Worm (Caenorhabditis elegans): ENCODE data around the gene F10A3.12.

DNA sequence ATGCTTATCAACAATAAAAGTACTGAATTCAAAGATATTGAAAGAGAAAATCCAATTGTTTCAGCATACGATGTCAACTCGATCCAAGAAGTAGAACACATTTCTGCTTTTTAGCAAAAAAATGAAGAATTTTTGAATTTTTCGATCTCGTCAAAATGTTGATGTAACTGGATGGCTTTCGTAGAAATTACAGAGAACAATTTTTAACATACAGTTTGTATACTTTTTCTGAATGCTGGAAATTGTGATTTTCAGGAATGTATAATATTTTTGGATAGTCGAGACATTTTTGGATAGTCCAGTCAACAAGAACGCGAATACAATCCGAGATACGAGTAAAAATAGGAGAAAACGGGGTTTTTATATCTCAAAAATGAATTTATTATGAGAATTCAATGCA is 45.2 kb upstream of the F10A3.12 start, which contains the start of gene str-103:
- no peak for TF ChIP-seq ama-1 (optimal IDR thresholded peaks at IDR 0.05)
- no peak for TF ChIP-seq B0310.2 (tag; optimal IDR thresholded peaks at IDR 0.05)
- TF ChIP-seq pes-1 (GFP tag; IDR thresholded peaks at IDR 0.05), result no peak
- no peak for TF ChIP-seq tbx-37 (GFP tag; conservative IDR thresholded peaks at IDR 0.05)
- TF ChIP-seq ceh-36 (tag; optimal IDR thresholded peaks at IDR 0.05), result no peak
- no peak for TF ChIP-seq aly-1 (tag; optimal IDR thresholded peaks at IDR 0.05)
- TF ChIP-seq flt-1 (GFP tag; IDR thresholded peaks at IDR 0.05), result no peak
- TF ChIP-seq hmbx-1 (tag; optimal IDR thresholded peaks at IDR 0.05), result no peak
- no peak for TF ChIP-seq tra-4 (tag; optimal IDR thresholded peaks at IDR 0.05)
